Fruit fly (Drosophila melanogaster) whole organism, embryonic: Measurements from ENCODE around the gene CG1910.

ENCODE experiments used
- Awh ChIP-seq: fragments of 200-800 bp; sonication (Bioruptor generic); IDR thresholded peaks from 2 replicates; pipeline ENCODE4, ENCODE4 v1.3.6; 2022; ENCODE audit warnings: missing biosample characterization, missing genetic modification characterization
- CG1233 ChIP-seq: fragments of 200-800 bp; sonication (Bioruptor generic); optimal IDR thresholded peaks from 4 replicates; lab custom pipeline; 2018; ENCODE audit warnings: missing biosample characterization, mild to moderate bottlenecking, missing genetic modification characterization
- CG12744 ChIP-seq: fragments of 200-800 bp; sonication (Bioruptor generic); optimal IDR thresholded peaks from 2 replicates; lab custom pipeline; 2016; ENCODE audit warnings: missing biosample characterization, missing genetic modification characterization
- CG13424 ChIP-seq: fragments of 200-800 bp; sonication (Bioruptor generic); optimal IDR thresholded peaks from 2 replicates; lab custom pipeline; 2019; ENCODE audit warnings: missing biosample characterization, mild to moderate bottlenecking, missing genetic modification characterization, moderate library complexity
- CG15696 ChIP-seq: fragments of 200-800 bp; sonication (Bioruptor generic); optimal IDR thresholded peaks from 2 replicates; lab custom pipeline; 2019; ENCODE audit warnings: missing biosample characterization, mild to moderate bottlenecking, missing genetic modification characterization, moderate library complexity
- CG1647 ChIP-seq: fragments of 200-800 bp; sonication (Bioruptor generic); optimal IDR thresholded peaks from 3 replicates; lab custom pipeline; 2016; ENCODE audit warnings: missing biosample characterization, missing genetic modification characterization
- CG18764 ChIP-seq: fragments of 200-800 bp; sonication (Bioruptor generic); optimal IDR thresholded peaks from 3 replicates; lab custom pipeline; 2016; ENCODE audit warnings: missing biosample characterization, missing genetic modification characterization
- CG2889 ChIP-seq: fragments of 200-800 bp; sonication (Bioruptor generic); IDR thresholded peaks from 3 replicates; pipeline ENCODE4 v1.3.6; 2022; ENCODE audit warnings: missing biosample characterization, missing genetic modification characterization
- CG30403 ChIP-seq: fragments of 200-800 bp; sonication (Bioruptor generic); optimal IDR thresholded peaks from 3 replicates; lab custom pipeline; 2016; ENCODE audit warnings: missing biosample characterization, missing genetic modification characterization
- CG3281 ChIP-seq: fragments of 200-800 bp; sonication (Bioruptor generic); optimal IDR thresholded peaks from 3 replicates; lab custom pipeline; 2017; ENCODE audit warnings: missing biosample characterization, mild to moderate bottlenecking, missing genetic modification characterization
- CG3407 ChIP-seq: fragments of 200-800 bp; sonication (Bioruptor generic); optimal IDR thresholded peaks from 2 replicates; lab custom pipeline; 2018; ENCODE audit warnings: missing biosample characterization, mild to moderate bottlenecking, missing genetic modification characterization
- CG3847 ChIP-seq: fragments of 200-800 bp; sonication (Bioruptor generic); IDR thresholded peaks from 2 replicates; pipeline ENCODE4 v1.3.6; 2022; ENCODE audit warnings: missing biosample characterization, missing genetic modification characterization
- CG7556 ChIP-seq: fragments of 200-800 bp; sonication (Bioruptor generic); optimal IDR thresholded peaks from 2 replicates; lab custom pipeline; 2017; ENCODE audit warnings: missing biosample characterization, mild to moderate bottlenecking, missing genetic modification characterization
- CG7839 ChIP-seq: fragments of 200-800 bp; sonication (Bioruptor generic); optimal IDR thresholded peaks from 3 replicates; lab custom pipeline; 2018; ENCODE audit warnings: missing biosample characterization, mild to moderate bottlenecking, missing genetic modification characterization, moderate library complexity
- CG8359 ChIP-seq: fragments of 200-800 bp; sonication (Bioruptor generic); optimal IDR thresholded peaks from 2 replicates; lab custom pipeline; 2017; ENCODE audit warnings: missing biosample characterization, mild to moderate bottlenecking, missing genetic modification characterization, borderline replicate concordance
- CG9215 ChIP-seq: fragments of 200-800 bp; sonication (Bioruptor generic); IDR thresholded peaks from 2 replicates; pipeline ENCODE4 v1.3.6; 2022; ENCODE audit warnings: missing biosample characterization, missing genetic modification characterization
- CG9797 ChIP-seq: fragments of 200-800 bp; sonication (Bioruptor generic); optimal IDR thresholded peaks from 3 replicates; lab custom pipeline; 2018; ENCODE audit warnings: missing biosample characterization, mild to moderate bottlenecking, missing genetic modification characterization
- D19B ChIP-seq: fragments of 200-800 bp; sonication (Bioruptor generic); optimal IDR thresholded peaks from 2 replicates; lab custom pipeline; 2017; ENCODE audit warnings: missing biosample characterization, mild to moderate bottlenecking, missing genetic modification characterization
- Fer3 ChIP-seq: fragments of 200-800 bp; sonication (Bioruptor generic); optimal IDR thresholded peaks from 2 replicates; lab custom pipeline; 2018; ENCODE audit warnings: missing biosample characterization, mild to moderate bottlenecking, missing genetic modification characterization, moderate library complexity
- H15 ChIP-seq: fragments of 200-800 bp; sonication (Bioruptor generic); IDR thresholded peaks from 3 replicates; pipeline ENCODE4 v1.3.6; 2022; ENCODE audit warnings: missing biosample characterization, missing genetic modification characterization
- Hmr ChIP-seq: fragments of 200-800 bp; sonication (Bioruptor generic); optimal IDR thresholded peaks from 3 replicates; lab custom pipeline; 2017; ENCODE audit warnings: mild to moderate bottlenecking, missing biosample characterization, missing genetic modification reagents, missing genetic modification characterization
- Mes4 ChIP-seq: fragments of 200-800 bp; sonication (Bioruptor generic); optimal IDR thresholded peaks from 2 replicates; lab custom pipeline; 2016; ENCODE audit warnings: missing biosample characterization, missing genetic modification characterization
- Myb ChIP-seq: fragments of 200-800 bp; sonication (Bioruptor generic); optimal IDR thresholded peaks from 2 replicates; lab custom pipeline; 2016; ENCODE audit warnings: missing biosample characterization, missing genetic modification characterization
- NC2α ChIP-seq: fragments of 200-800 bp; sonication (Bioruptor generic); optimal IDR thresholded peaks from 2 replicates; lab custom pipeline; 2016; ENCODE audit warnings: missing biosample characterization, missing genetic modification characterization
- Sox102F ChIP-seq: fragments of 200-800 bp; sonication (Bioruptor generic); optimal IDR thresholded peaks from 2 replicates; lab custom pipeline; 2018; ENCODE audit warnings: missing biosample characterization, mild to moderate bottlenecking, missing genetic modification characterization, moderate library complexity
- Sry-β ChIP-seq: fragments of 200-800 bp; sonication (Bioruptor generic); optimal IDR thresholded peaks from 2 replicates; lab custom pipeline; 2018; ENCODE audit warnings: missing biosample characterization, mild to moderate bottlenecking, missing genetic modification characterization, moderate library complexity
- Ssrp ChIP-seq: fragments of 200-800 bp; sonication (Bioruptor generic); optimal IDR thresholded peaks from 2 replicates; lab custom pipeline; 2018; ENCODE audit warnings: missing biosample characterization, mild to moderate bottlenecking, missing genetic modification characterization, moderate library complexity
- az2 ChIP-seq: fragments of 200-800 bp; sonication (Bioruptor generic); optimal IDR thresholded peaks from 3 replicates; lab custom pipeline; 2016; ENCODE audit warnings: missing biosample characterization, missing genetic modification characterization
- bbx ChIP-seq: fragments of 200-800 bp; sonication (Bioruptor generic); IDR thresholded peaks from 2 replicates; pipeline ENCODE4 v1.3.6; 2022; ENCODE audit warnings: missing biosample characterization, missing genetic modification characterization; ENCODE audit not compliant: partially characterized antibody
- bcd ChIP-seq: fragments of 200-800 bp; sonication (Bioruptor generic); optimal IDR thresholded peaks from 2 replicates; lab custom pipeline; 2017; ENCODE audit warnings: missing biosample characterization, mild to moderate bottlenecking, missing genetic modification characterization
- bsh ChIP-seq, 2 experiments: fragments of 200-800 bp; sonication (Bioruptor generic); optimal IDR thresholded peaks; 2 replicates each; lab custom pipeline; 2017 to 2018; ENCODE audit warnings: mild to moderate bottlenecking in 2 of 2, missing biosample characterization in 2 of 2, missing genetic modification characterization in 2 of 2, moderate library complexity in 1 of 2
- cg ChIP-seq: fragments of 200-800 bp; sonication (Bioruptor generic); optimal IDR thresholded peaks from 3 replicates; lab custom pipeline; 2019; ENCODE audit warnings: missing biosample characterization, mild to moderate bottlenecking, missing genetic modification characterization, moderate library complexity
- chif ChIP-seq, 2 experiments: fragments of 200-800 bp; sonication (Bioruptor generic); optimal IDR thresholded peaks; 3 replicates each; lab custom pipeline; 2016; ENCODE audit warnings: missing biosample characterization in 2 of 2, missing genetic modification characterization in 2 of 2
- dmrt11E ChIP-seq: fragments of 200-800 bp; sonication (Bioruptor generic); optimal IDR thresholded peaks from 3 replicates; lab custom pipeline; 2018; ENCODE audit warnings: missing biosample characterization, mild to moderate bottlenecking, missing genetic modification characterization, moderate library complexity
- fu2 ChIP-seq: fragments of 200-800 bp; sonication (Bioruptor generic); optimal IDR thresholded peaks from 2 replicates; lab custom pipeline; 2016; ENCODE audit warnings: missing biosample characterization, missing genetic modification characterization
- gem ChIP-seq: fragments of 200-800 bp; sonication (Bioruptor generic); optimal IDR thresholded peaks from 2 replicates; lab custom pipeline; 2019; ENCODE audit warnings: missing biosample characterization, mild to moderate bottlenecking, missing genetic modification characterization, moderate library complexity
- gfzf ChIP-seq: fragments of 200-800 bp; sonication (Bioruptor generic); optimal IDR thresholded peaks from 2 replicates; lab custom pipeline; 2016; ENCODE audit warnings: missing biosample characterization, mild to moderate bottlenecking, missing genetic modification characterization, moderate library complexity
- grau ChIP-seq: fragments of 200-800 bp; optimal IDR thresholded peaks from 3 replicates; lab custom pipeline; 2019; ENCODE audit warnings: missing biosample characterization, mild to moderate bottlenecking, missing genetic modification characterization, moderate library complexity
- hkb ChIP-seq, 2 experiments: fragments of 200-800 bp in 1 of 2; fragments of >200 bp in 1 of 2; sonication (Bioruptor generic) in 1 of 2; IDR thresholded peaks in 1 of 2; optimal IDR thresholded peaks in 1 of 2; 2 replicates each; pipeline versions ENCODE4 v1.3.6 to Lab custom; 2017 to 2022; ENCODE audit warnings: missing biosample characterization in 1 of 2, missing genetic modification characterization in 1 of 2
- klu ChIP-seq: fragments of 200-800 bp; sonication (Bioruptor generic); IDR thresholded peaks from 2 replicates; pipeline ENCODE4 v1.3.6; 2022; ENCODE audit warnings: missing biosample characterization, missing genetic modification characterization
- nmo ChIP-seq: fragments of 200-800 bp; sonication (Bioruptor generic); optimal IDR thresholded peaks from 2 replicates; lab custom pipeline; 2018; ENCODE audit warnings: missing biosample characterization, mild to moderate bottlenecking, missing genetic modification characterization, moderate library complexity
- org-1 ChIP-seq: fragments of 200-800 bp; sonication (Bioruptor generic); optimal IDR thresholded peaks from 2 replicates; lab custom pipeline; 2017; ENCODE audit warnings: missing biosample characterization, missing genetic modification characterization
- sd ChIP-seq: fragments of 200-800 bp; sonication (Bioruptor generic); optimal IDR thresholded peaks from 3 replicates; lab custom pipeline; 2018; ENCODE audit warnings: missing biosample characterization, mild to moderate bottlenecking, missing genetic modification characterization, moderate library complexity
- sens ChIP-seq: fragments of 200-800 bp; sonication (Bioruptor generic); peaks from one replicate; lab custom pipeline; 2016; ENCODE audit warnings: missing biosample characterization, missing genetic modification characterization
- shn ChIP-seq: fragments of 200-800 bp; sonication (Bioruptor generic); optimal IDR thresholded peaks from 3 replicates; lab custom pipeline; 2016; ENCODE audit warnings: missing biosample characterization, missing genetic modification characterization
- slp2 ChIP-seq: fragments of 200-800 bp; sonication (Bioruptor generic); optimal IDR thresholded peaks from 2 replicates; lab custom pipeline; 2016; ENCODE audit warnings: missing biosample characterization, missing genetic modification characterization
- zen2 ChIP-seq: fragments of 200-800 bp; sonication (Bioruptor generic); IDR thresholded peaks from 3 replicates; pipeline ENCODE4 v1.3.6; 2022; ENCODE audit warnings: missing biosample characterization, missing genetic modification characterization; ENCODE audit not compliant: partially characterized antibody

The CG1910 gene

dm6 chr3R:31723206-31723933 is 24.1 kb upstream of the CG1910 start (continued):
- TF ChIP-seq Sox102F (GFP tag; lab: Kevin White, UChicago) (peak; percentile 37), bbx (no peak), CG9215 (GFP tag; lab: Robert Waterston, UW) (peak; percentile 41; the same call in 1 of the 2 replicates), Hmr (GFP tag; lab: Kevin White, UChicago) (peak; percentile 4), grau (tag; lab: Kevin White, UChicago) (peak; percentile 12), sd (peak; percentile 78), CG3281 (GFP tag; lab: Kevin White, UChicago) (peak; percentile 25), gfzf (GFP tag; lab: Kevin White, UChicago) (no peak), Myb (no peak), Awh (no peak), NC2α (GFP tag; lab: Kevin White, UChicago) (no peak), H15 (GFP tag; lab: Robert Waterston, UW) (no peak), CG15696 (tag; lab: Kevin White, UChicago) (no peak), CG1233 (peak; percentile 25)

- no peak for TF ChIP-seq CG13424 (tag; lab: Kevin White, UChicago)
- TF ChIP-seq CG9797: no peak
- TF ChIP-seq klu (GFP tag; lab: Robert Waterston, UW): no peak
- no peak for TF ChIP-seq slp2 (GFP tag; lab: Kevin White, UChicago)
- peak; percentile 62 for TF ChIP-seq grau (tag; lab: Kevin White, UChicago)
- TF ChIP-seq D19B (GFP tag; lab: Kevin White, UChicago): no peak
- peak; percentile 1 for TF ChIP-seq CG7839
- TF ChIP-seq CG3407 (GFP tag; lab: Kevin White, UChicago): no peak
- peak in 1 of 2 experiments; percentile 9 for TF ChIP-seq bsh (GFP tag; optimal IDR thresholded peaks at IDR 0.05; lab: Kevin White, UChicago)
- TF ChIP-seq org-1 (GFP tag; lab: Kevin White, UChicago): no peak
- TF ChIP-seq CG2889 (GFP tag; lab: Robert Waterston, UW): no peak
- TF ChIP-seq shn (GFP tag; lab: Kevin White, UChicago): peak; percentile 9
- TF ChIP-seq dmrt11E (tag; lab: Kevin White, UChicago): peak; percentile 25
- TF ChIP-seq CG18764: no peak
- no peak for TF ChIP-seq CG12744 (GFP tag; lab: Kevin White, UChicago)
- peak; percentile 6 for TF ChIP-seq CG7556 (GFP tag; lab: Kevin White, UChicago)
- peak; percentile 33 for TF ChIP-seq gem
- no peak for TF ChIP-seq Fer3 (tag; lab: Kevin White, UChicago)
- TF ChIP-seq nmo (GFP tag; lab: Kevin White, UChicago): peak; percentile 30
- no peak for TF ChIP-seq zen2
- TF ChIP-seq CG30403 (GFP tag; lab: Kevin White, UChicago): peak; percentile 12
- no peak for TF ChIP-seq fu2
- peak; percentile 74 for TF ChIP-seq sens (GFP tag; lab: Kevin White, UChicago)
- no peak for TF ChIP-seq cg
- TF ChIP-seq Sry-β (GFP tag; lab: Kevin White, UChicago): no peak
- no peak for TF ChIP-seq bcd
- TF ChIP-seq chif (GFP tag; optimal IDR thresholded peaks at IDR 0.05; lab: Kevin White, UChicago): peak in 1 of 2 experiments; percentile 25
- TF ChIP-seq az2 (GFP tag; lab: Kevin White, UChicago): no peak
- TF ChIP-seq Mes4 (GFP tag; lab: Kevin White, UChicago): peak; percentile 3
- TF ChIP-seq Ssrp (tag; lab: Kevin White, UChicago): peak; percentile 2
- TF ChIP-seq CG1647 (GFP tag; lab: Kevin White, UChicago): no peak
- TF ChIP-seq CG3847: no peak
- TF ChIP-seq CG8359 (GFP tag; lab: Kevin White, UChicago): no peak
- TF ChIP-seq hkb (optimal IDR thresholded peaks at IDR 0.05; lab: Kevin White, UChicago): peak; percentile 19
- TF ChIP-seq hkb (GFP tag; IDR thresholded peaks at IDR 0.05; lab: Robert Waterston, UW): no peak
Observed at dm6 chr3R:31724136-31724535, 23.3 kb upstream of the CG1910 start.
